Worm (Caenorhabditis elegans) whole organism, early embryonic: ENCODE measurements around the gene lgc-50.

Experiments used
- B0310.2 ChIP-seq: sonication (generic microtip); optimal IDR thresholded peaks from 2 replicates; lab custom pipeline; 2016; ENCODE audit warnings: mild to moderate bottlenecking, missing genetic modification characterization, missing compliant biosample characterization
- F13C5.2 ChIP-seq: sonication (generic microtip); optimal IDR thresholded peaks from 2 replicates; lab custom pipeline; 2017; ENCODE audit warnings: mild to moderate bottlenecking, missing genetic modification characterization, inconsistent platforms, missing compliant biosample characterization
- aly-1 ChIP-seq: sonication (generic microtip); optimal IDR thresholded peaks from 2 replicates; lab custom pipeline; 2016; ENCODE audit warnings: missing genetic modification characterization, missing compliant biosample characterization
- ama-1 ChIP-seq: fragments of 150-350 bp; optimal IDR thresholded peaks from 2 replicates; lab custom pipeline; 2014
- ceh-13 ChIP-seq: fragments of 200-800 bp; sonication (Bioruptor generic); optimal IDR thresholded peaks from 2 replicates; lab custom pipeline; 2018; ENCODE audit warnings: mild to moderate bottlenecking, missing genetic modification characterization, missing compliant biosample characterization
- ceh-36 ChIP-seq: sonication (generic microtip); optimal IDR thresholded peaks from 2 replicates; lab custom pipeline; 2016; ENCODE audit warnings: missing genetic modification characterization, inconsistent platforms, missing compliant biosample characterization
- ets-7 ChIP-seq: sonication (generic microtip); optimal IDR thresholded peaks from 2 replicates; lab custom pipeline; 2016; ENCODE audit warnings: missing genotype, missing genetic modification characterization, missing compliant biosample characterization
- flt-1 ChIP-seq: fragments of 200-800 bp; sonication (Bioruptor generic); IDR thresholded peaks from 2 replicates; pipeline ENCODE4 v1.3.6; 2022; ENCODE audit warnings: missing genetic modification characterization, missing compliant biosample characterization
- hmbx-1 ChIP-seq: sonication (generic microtip); optimal IDR thresholded peaks from 2 replicates; lab custom pipeline; 2016; ENCODE audit warnings: mild to moderate bottlenecking, missing genetic modification characterization, missing compliant biosample characterization
- hmg-4 ChIP-seq: fragments of 200-800 bp; sonication (Bioruptor generic); optimal IDR thresholded peaks from 2 replicates; lab custom pipeline; 2018; ENCODE audit warnings: mild to moderate bottlenecking, missing genetic modification characterization, missing compliant biosample characterization
- hnd-1 ChIP-seq: sonication (generic microtip); optimal IDR thresholded peaks from 2 replicates; lab custom pipeline; 2016; ENCODE audit warnings: missing genetic modification characterization, missing compliant biosample characterization
- pes-1 ChIP-seq: fragments of 200-800 bp; sonication (Bioruptor generic); IDR thresholded peaks from 2 replicates; pipeline ENCODE4 v1.3.6; 2022; ENCODE audit warnings: missing genetic modification reagents, missing genetic modification characterization, missing compliant biosample characterization
- scrt-1 ChIP-seq: fragments of 200-800 bp; sonication (Bioruptor generic); IDR thresholded peaks from 2 replicates; pipeline ENCODE4 v1.3.6; 2022; ENCODE audit warnings: missing genetic modification characterization, missing compliant biosample characterization
- sea-1 ChIP-seq: fragments of 200-800 bp; sonication (Bioruptor generic); conservative IDR thresholded peaks from 2 replicates; pipeline ENCODE4 v1.3.6; 2022; ENCODE audit warnings: missing genetic modification characterization, missing compliant biosample characterization
- tbx-11 ChIP-seq: fragments of 200-800 bp; sonication (Bioruptor generic); IDR thresholded peaks from 2 replicates; pipeline ENCODE4 v1.3.6; 2022; ENCODE audit warnings: missing genetic modification characterization, missing compliant biosample characterization
- tbx-37 ChIP-seq: fragments of 200-800 bp; sonication (Bioruptor generic); conservative IDR thresholded peaks from 2 replicates; pipeline ENCODE4 v1.3.6; 2022; ENCODE audit warnings: missing genetic modification reagents, missing genetic modification characterization, missing compliant biosample characterization
- tra-4 ChIP-seq: sonication (generic microtip); optimal IDR thresholded peaks from 2 replicates; lab custom pipeline; 2017; ENCODE audit warnings: missing genetic modification characterization, missing compliant biosample characterization

Gene lgc-50

DNA sequence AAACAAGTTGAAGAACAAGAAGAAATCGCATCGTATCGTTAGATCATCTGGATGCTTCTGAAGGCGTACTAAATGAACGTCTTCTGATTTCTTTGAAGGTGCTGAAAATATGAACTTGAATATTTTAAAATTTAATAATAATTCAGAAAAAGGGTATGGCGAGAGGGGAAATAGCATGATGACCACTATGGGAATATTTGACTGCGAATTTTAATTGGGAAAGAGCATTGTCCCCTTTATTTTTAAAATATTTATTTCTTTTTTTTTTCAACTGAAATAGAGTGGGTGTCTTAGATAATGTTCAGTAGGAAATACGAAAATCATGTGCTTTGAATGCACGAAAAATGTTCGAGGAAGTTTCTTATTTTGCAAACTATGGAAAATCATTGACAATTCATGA, at the start of gene lgc-50:
TSS of gene lgc-50 (minus strand) at position 101 of the 400 bp plus-strand sequence.
- TF ChIP-seq ets-7 (no peak), tra-4 (tag; lab: Kevin White, UChicago) (no peak)

ce11 chrIII:7399004-7399403, 3.8 kb upstream of the lgc-50 start:
- TF ChIP-seq hnd-1 (tag; lab: Kevin White, UChicago) (no peak), pes-1 (GFP tag; lab: Robert Waterston, UW) (no peak), F13C5.2 (tag; lab: Kevin White, UChicago) (no peak), ets-7 (no peak), sea-1 (no peak), ama-1 (lab: Kevin White, UChicago) (no peak), ceh-13 (no peak), scrt-1 (GFP tag; lab: Robert Waterston, UW) (no peak), tbx-11 (no peak), B0310.2 (tag; lab: Kevin White, UChicago) (no peak), flt-1 (no peak), tbx-37 (GFP tag; lab: Robert Waterston, UW) (no peak), tra-4 (tag; lab: Kevin White, UChicago) (no peak)

- no peak for TF ChIP-seq ama-1 (lab: Kevin White, UChicago)
- no peak for TF ChIP-seq tbx-37 (GFP tag; lab: Robert Waterston, UW)
- TF ChIP-seq tra-4 (tag; lab: Kevin White, UChicago) = no peak
- no peak for TF ChIP-seq sea-1
- no peak for TF ChIP-seq B0310.2 (tag; lab: Kevin White, UChicago)
- no peak for TF ChIP-seq flt-1
- TF ChIP-seq ceh-36 (tag; lab: Kevin White, UChicago) = no peak
- TF ChIP-seq pes-1 (GFP tag; lab: Robert Waterston, UW) = no peak
- no peak for TF ChIP-seq F13C5.2 (tag; lab: Kevin White, UChicago)
- TF ChIP-seq ceh-13 = no peak
- no peak for TF ChIP-seq aly-1 (tag; lab: Kevin White, UChicago)
- TF ChIP-seq hmbx-1 (tag; lab: Kevin White, UChicago) = no peak
- no peak for TF ChIP-seq scrt-1 (GFP tag; lab: Robert Waterston, UW)
- TF ChIP-seq ets-7 = no peak
- no peak for TF ChIP-seq hmg-4 (GFP tag; lab: Kevin White, UChicago)
Observed at ce11 chrIII:7397196-7397595, 1.9 kb upstream of the lgc-50 start.

DNA sequence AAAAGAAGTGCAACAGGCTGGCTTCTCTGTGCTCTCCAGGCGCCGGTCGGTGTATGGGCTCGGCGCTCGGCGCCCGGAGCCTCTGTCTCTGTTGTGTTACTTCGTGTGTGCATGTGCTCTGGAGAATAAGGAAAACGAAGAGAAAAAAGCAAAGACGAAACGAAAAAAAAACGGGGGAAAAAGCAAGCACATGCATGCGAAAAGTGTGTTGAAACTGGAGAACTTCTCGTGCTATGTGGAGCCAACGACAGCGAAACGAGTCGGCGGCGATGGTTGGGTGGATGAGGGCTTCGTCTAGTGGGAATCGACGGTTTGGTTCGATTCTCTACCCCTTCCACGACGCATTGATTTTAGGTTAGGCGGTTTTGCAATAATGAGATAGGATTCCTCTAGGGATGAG, 7.9 kb downstream of the lgc-50 start:
- TF ChIP-seq hmbx-1 (tag; lab: Kevin White, UChicago) = no peak
- TF ChIP-seq F13C5.2 (tag; lab: Kevin White, UChicago) = no peak
- TF ChIP-seq aly-1 (tag; lab: Kevin White, UChicago) = no peak
- no peak for TF ChIP-seq scrt-1 (GFP tag; lab: Robert Waterston, UW)
- TF ChIP-seq ama-1 (lab: Kevin White, UChicago) = no peak
- no peak for TF ChIP-seq tbx-37 (GFP tag; lab: Robert Waterston, UW)
- TF ChIP-seq sea-1 = no peak
- TF ChIP-seq tbx-11 = no peak
- no peak for TF ChIP-seq hnd-1 (tag; lab: Kevin White, UChicago)
- TF ChIP-seq pes-1 (GFP tag; lab: Robert Waterston, UW) = no peak
- no peak for TF ChIP-seq B0310.2 (tag; lab: Kevin White, UChicago)
- TF ChIP-seq ets-7 = no peak
- TF ChIP-seq flt-1 = no peak
- TF ChIP-seq hmg-4 (GFP tag; lab: Kevin White, UChicago) = no peak
- no peak for TF ChIP-seq ceh-36 (tag; lab: Kevin White, UChicago)

- TF ChIP-seq pes-1 (GFP tag; lab: Robert Waterston, UW) = peak; percentile 44; the same call in 1 of the 2 replicates
Observed at ce11 chrIII:7386539-7386938, 8.7 kb downstream of the lgc-50 start.

ce11 chrIII:7385929-7386328, 9.3 kb downstream of the lgc-50 start, which contains the start of gene trd-1:
TSS of gene trd-1 (plus strand) at chrIII:7386229.
- TF ChIP-seq pes-1 (GFP tag; lab: Robert Waterston, UW) = no peak
- no peak for TF ChIP-seq ets-7
- no peak for TF ChIP-seq tbx-11
- no peak for TF ChIP-seq tra-4 (tag; lab: Kevin White, UChicago)
- TF ChIP-seq hmg-4 (GFP tag; lab: Kevin White, UChicago) = no peak
- TF ChIP-seq flt-1 = no peak
- no peak for TF ChIP-seq hmbx-1 (tag; lab: Kevin White, UChicago)
- TF ChIP-seq sea-1 = no peak
- no peak for TF ChIP-seq ama-1 (lab: Kevin White, UChicago)
- no peak for TF ChIP-seq aly-1 (tag; lab: Kevin White, UChicago)
- no peak for TF ChIP-seq scrt-1 (GFP tag; lab: Robert Waterston, UW)

ce11 chrIII:7383733-7384132, 11.5 kb downstream of the lgc-50 start, which contains the start of gene tbp-1:
TSS of gene tbp-1 (plus strand) at chrIII:7384033.
- no peak for TF ChIP-seq aly-1 (tag; lab: Kevin White, UChicago)
- TF ChIP-seq B0310.2 (tag; lab: Kevin White, UChicago) = no peak
- TF ChIP-seq F13C5.2 (tag; lab: Kevin White, UChicago) = no peak
- no peak for TF ChIP-seq sea-1
- TF ChIP-seq scrt-1 (GFP tag; lab: Robert Waterston, UW) = no peak
- TF ChIP-seq tbx-11 = no peak
- no peak for TF ChIP-seq ceh-13
- no peak for TF ChIP-seq hmbx-1 (tag; lab: Kevin White, UChicago)
- no peak for TF ChIP-seq tra-4 (tag; lab: Kevin White, UChicago)
- no peak for TF ChIP-seq pes-1 (GFP tag; lab: Robert Waterston, UW)
- no peak for TF ChIP-seq hmg-4 (GFP tag; lab: Kevin White, UChicago)
- TF ChIP-seq hnd-1 (tag; lab: Kevin White, UChicago) = no peak
- TF ChIP-seq ceh-36 (tag; lab: Kevin White, UChicago) = no peak

- TF ChIP-seq pes-1 (GFP tag; lab: Robert Waterston, UW) (no peak), F13C5.2 (tag; lab: Kevin White, UChicago) (peak; percentile 18), ama-1 (lab: Kevin White, UChicago) (no peak)
Observed at ce11 chrIII:7381546-7382171, 13.6 kb downstream of the lgc-50 start, which contains the start of the genes hmg-4 and T20B12.3. TSS of gene hmg-4 (minus strand) at chrIII:7381596. TSS of gene T20B12.3 (plus strand) at chrIII:7382115.
